Fruit fly (Drosophila melanogaster) whole organism, embryonic: Measurements from ENCODE around the gene gfzf.

Experiments
- CG11504 ChIP-seq: fragments of 200-800 bp; sonication (Bioruptor generic); optimal IDR thresholded peaks from 3 replicates; lab custom pipeline; 2019; ENCODE audit warnings: missing biosample characterization, mild to moderate bottlenecking, missing genetic modification characterization, moderate library complexity
- CG7928 ChIP-seq: fragments of 200-800 bp; sonication (Bioruptor generic); optimal IDR thresholded peaks from 2 replicates; lab custom pipeline; 2017; ENCODE audit warnings: missing biosample characterization, mild to moderate bottlenecking, missing genetic modification characterization
- dan ChIP-seq: fragments of 200-800 bp; sonication (Bioruptor generic); IDR thresholded peaks from 2 replicates; pipeline ENCODE4 v1.3.6; 2022; ENCODE audit warnings: missing biosample characterization, missing genetic modification characterization
- knrl ChIP-seq: fragments of 200-800 bp; sonication (Bioruptor generic); IDR thresholded peaks from 3 replicates; pipeline ENCODE4 v1.3.6; 2022; ENCODE audit warnings: missing biosample characterization, missing genetic modification characterization; ENCODE audit not compliant: partially characterized antibody
- nerfin-1 ChIP-seq: fragments of 200-800 bp; sonication (Bioruptor generic); optimal IDR thresholded peaks from 3 replicates; lab custom pipeline; 2019; ENCODE audit warnings: missing biosample characterization, mild to moderate bottlenecking, missing genetic modification characterization, moderate library complexity
- nmo ChIP-seq: fragments of 200-800 bp; sonication (Bioruptor generic); optimal IDR thresholded peaks from 2 replicates; lab custom pipeline; 2018; ENCODE audit warnings: missing biosample characterization, mild to moderate bottlenecking, missing genetic modification characterization, moderate library complexity
- otp ChIP-seq: fragments of 200-800 bp; sonication (Bioruptor generic); IDR thresholded peaks from 3 replicates; pipeline ENCODE4, ENCODE4 v1.3.6; 2022; ENCODE audit warnings: missing biosample characterization, missing genetic modification characterization

dm6 chr3R:7135881-7136280 lies 14.9 kb downstream of the gfzf start, which contains the start of gene Fer1:
- TF ChIP-seq nmo: no peak
- peak; percentile 22 for TF ChIP-seq nerfin-1 (tag; lab: Kevin White, UChicago)
- TF ChIP-seq dan (GFP tag; lab: Robert Waterston, UW): no peak
- TF ChIP-seq CG7928 (GFP tag; lab: Kevin White, UChicago): no peak
- TF ChIP-seq otp: no peak
- no peak for TF ChIP-seq CG11504
- no peak for TF ChIP-seq knrl
